Worm (Caenorhabditis elegans): ENCODE results near the gene clc-9.

- TF ChIP-seq W03F9.2 (tag; optimal IDR thresholded peaks at IDR 0.05) (no peak), him-1 (tag; optimal IDR thresholded peaks at IDR 0.05) (no peak), dao-5 (tag; optimal IDR thresholded peaks at IDR 0.05) (no peak)
Measured at ce11 chrIV:11162451-11162850, 49.7 kb downstream of the clc-9 start, which contains the start of gene fbxb-9.

Data from whole organism, L4/young adult.